Worm (Caenorhabditis elegans) whole organism, young adult: ENCODE data around the gene tbb-1.
A peak's percentile ranks its signal among the peaks of the same experiment; 100 is the strongest.

Experiments
- B0261.1 ChIP-seq: sonication (generic microtip); optimal IDR thresholded peaks from 2 replicates; lab custom pipeline; 2016; ENCODE audit warnings: mild to moderate bottlenecking, missing genetic modification characterization, moderate library complexity, missing compliant biosample characterization
- C06A6.2 ChIP-seq: fragments of 200-800 bp; sonication (Bioruptor generic); conservative IDR thresholded peaks from 2 replicates; pipeline ENCODE4 v1.3.6; 2022; ENCODE audit warnings: missing genetic modification characterization, missing compliant biosample characterization
- F39B2.1 ChIP-seq: fragments of 200-800 bp; sonication (Bioruptor generic); IDR thresholded peaks from 2 replicates; pipeline ENCODE4 v1.3.6; 2022; ENCODE audit warnings: missing genetic modification reagents, missing genetic modification characterization, missing compliant biosample characterization
- F52B5.7 ChIP-seq: sonication (generic microtip); optimal IDR thresholded peaks from 2 replicates; lab custom pipeline; 2016; ENCODE audit warnings: mild to moderate bottlenecking, missing genetic modification characterization, missing compliant biosample characterization
- F57C9.4 ChIP-seq: sonication (generic microtip); optimal IDR thresholded peaks from 2 replicates; lab custom pipeline; 2017; ENCODE audit warnings: mild to moderate bottlenecking, missing genetic modification characterization, missing compliant biosample characterization
- K11D2.4 ChIP-seq: fragments of 200-800 bp; sonication (Bioruptor generic); IDR thresholded peaks from 2 replicates; pipeline ENCODE4 v1.3.6; 2022; ENCODE audit warnings: missing genetic modification reagents, missing genetic modification characterization, missing compliant biosample characterization
- K12H6.12 ChIP-seq: fragments of 200-800 bp; sonication (Bioruptor generic); optimal IDR thresholded peaks from 2 replicates; lab custom pipeline; 2018; ENCODE audit warnings: mild to moderate bottlenecking, missing genetic modification characterization, missing compliant biosample characterization
- Y53F4B.3 ChIP-seq: fragments of 200-800 bp; sonication (Bioruptor generic); IDR thresholded peaks from 2 replicates; pipeline ENCODE4 v1.3.6; 2022; ENCODE audit warnings: missing genetic modification reagents, missing genetic modification characterization, missing compliant biosample characterization
- Y95B8A.8 ChIP-seq: fragments of 200-800 bp; sonication (Bioruptor generic); IDR thresholded peaks from 2 replicates; pipeline ENCODE4 v1.3.6; 2022; ENCODE audit warnings: missing genetic modification reagents, missing genetic modification characterization, missing compliant biosample characterization
- ZK185.1 ChIP-seq: sonication (generic microtip); optimal IDR thresholded peaks from 2 replicates; lab custom pipeline; 2016; ENCODE audit warnings: mild to moderate bottlenecking, missing genetic modification characterization, missing compliant biosample characterization; ENCODE audit not compliant: poor library complexity, severe bottlenecking
- akir-1 ChIP-seq: fragments of 200-800 bp; sonication (Bioruptor generic); optimal IDR thresholded peaks from 2 replicates; lab custom pipeline; 2018; ENCODE audit warnings: mild to moderate bottlenecking, missing genetic modification characterization, moderate library complexity, missing compliant biosample characterization
- atf-7 ChIP-seq: sonication (generic microtip); optimal IDR thresholded peaks from 2 replicates; lab custom pipeline; 2017; ENCODE audit warnings: mild to moderate bottlenecking, missing genetic modification characterization, missing compliant biosample characterization
- bed-1 ChIP-seq: fragments of 200-800 bp; sonication (Bioruptor generic); IDR thresholded peaks from 2 replicates; pipeline ENCODE4 v1.3.6; 2022; ENCODE audit warnings: missing genetic modification reagents, missing genetic modification characterization, missing compliant biosample characterization
- bed-2 ChIP-seq: fragments of 200-800 bp; sonication (Bioruptor generic); IDR thresholded peaks from 2 replicates; pipeline ENCODE4 v1.3.6; 2022; ENCODE audit warnings: missing genetic modification reagents, missing genetic modification characterization, missing compliant biosample characterization
- cebp-2 ChIP-seq: fragments of 200-800 bp; sonication (Bioruptor generic); IDR thresholded peaks from 2 replicates; pipeline ENCODE4 v1.3.6; 2022; ENCODE audit warnings: missing genetic modification characterization, missing compliant biosample characterization
- ceh-100 ChIP-seq: fragments of 200-800 bp; sonication (Bioruptor generic); IDR thresholded peaks from 2 replicates; pipeline ENCODE4 v1.3.6; 2022; ENCODE audit warnings: missing genetic modification reagents, missing genetic modification characterization, missing compliant biosample characterization
- ceh-27 ChIP-seq: fragments of 200-800 bp; sonication (Bioruptor generic); optimal IDR thresholded peaks from 2 replicates; lab custom pipeline; 2018; ENCODE audit warnings: mild to moderate bottlenecking, missing genetic modification characterization, moderate library complexity, missing compliant biosample characterization
- die-1 ChIP-seq: sonication (generic microtip); optimal IDR thresholded peaks from 2 replicates; lab custom pipeline; 2016; ENCODE audit warnings: missing genotype, mild to moderate bottlenecking, missing genetic modification characterization, missing compliant biosample characterization
- dpff-1 ChIP-seq: sonication (generic microtip); optimal IDR thresholded peaks from 2 replicates; lab custom pipeline; 2017; ENCODE audit warnings: mild to moderate bottlenecking, missing genetic modification characterization, missing compliant biosample characterization
- hlh-26 ChIP-seq: fragments of 200-800 bp; sonication (Bioruptor generic); conservative IDR thresholded peaks from 2 replicates; pipeline ENCODE4 v1.3.6; 2022; ENCODE audit warnings: missing genetic modification reagents, missing genetic modification characterization, missing compliant biosample characterization
- hrde-1 ChIP-seq: sonication (generic microtip); optimal IDR thresholded peaks from 2 replicates; lab custom pipeline; 2016; ENCODE audit warnings: missing genetic modification characterization, mild to moderate bottlenecking, missing compliant biosample characterization, moderate library complexity, missing genotype, missing genetic modification reagents, borderline replicate concordance
- let-526 ChIP-seq: fragments of 200-800 bp; sonication (Bioruptor generic); IDR thresholded peaks from 2 replicates; pipeline ENCODE4 v1.3.6; 2022; ENCODE audit warnings: missing genetic modification reagents, missing genetic modification characterization, missing compliant biosample characterization
- lin-26 ChIP-seq: fragments of 200-800 bp; sonication (Bioruptor generic); IDR thresholded peaks from 2 replicates; pipeline ENCODE4 v1.3.6; 2022; ENCODE audit warnings: missing genetic modification reagents, missing genetic modification characterization, missing compliant biosample characterization
- lir-1 ChIP-seq: fragments of 200-800 bp; sonication (Bioruptor generic); conservative IDR thresholded peaks from 2 replicates; pipeline ENCODE4 v1.3.6; 2022; ENCODE audit warnings: missing genetic modification reagents, missing genetic modification characterization, missing compliant biosample characterization
- lsy-27 ChIP-seq: sonication (generic microtip); optimal IDR thresholded peaks from 2 replicates; lab custom pipeline; 2017; ENCODE audit warnings: missing genetic modification characterization, mild to moderate bottlenecking, missing compliant biosample characterization, antibody characterized with exemption, missing genotype, borderline replicate concordance; ENCODE audit not compliant: insufficient read depth
- madf-10 ChIP-seq: sonication (generic microtip); optimal IDR thresholded peaks from 2 replicates; lab custom pipeline; 2016; ENCODE audit warnings: mild to moderate bottlenecking, missing genetic modification characterization, missing compliant biosample characterization
- madf-3 ChIP-seq: fragments of 200-800 bp; sonication (Bioruptor generic); IDR thresholded peaks from 2 replicates; pipeline ENCODE4 v1.3.6; 2022; ENCODE audit warnings: missing genetic modification reagents, missing genetic modification characterization, missing compliant biosample characterization
- madf-6 ChIP-seq: fragments of 200-800 bp; sonication (Bioruptor generic); IDR thresholded peaks from 2 replicates; pipeline ENCODE4 v1.3.6; 2022; ENCODE audit warnings: missing genetic modification reagents, missing genetic modification characterization, missing compliant biosample characterization
- mcd-1 ChIP-seq: fragments of 200-800 bp; sonication (Bioruptor generic); IDR thresholded peaks from 2 replicates; pipeline ENCODE4 v1.3.6; 2022; ENCODE audit warnings: missing genetic modification reagents, missing genetic modification characterization, missing compliant biosample characterization
- nfyb-1 ChIP-seq: fragments of 200-800 bp; sonication (Bioruptor generic); IDR thresholded peaks from 2 replicates; pipeline ENCODE4 v1.3.6; 2022; ENCODE audit warnings: missing genetic modification reagents, missing genetic modification characterization, missing compliant biosample characterization
- nhr-120 ChIP-seq: fragments of 200-800 bp; sonication (Bioruptor generic); IDR thresholded peaks from 2 replicates; pipeline ENCODE4 v1.3.6; 2022; ENCODE audit warnings: missing genetic modification characterization, missing compliant biosample characterization
- nhr-179 ChIP-seq: sonication (generic microtip); optimal IDR thresholded peaks from 2 replicates; lab custom pipeline; 2016; ENCODE audit warnings: mild to moderate bottlenecking, missing genetic modification characterization, missing compliant biosample characterization
- nhr-90 ChIP-seq: sonication (generic microtip); optimal IDR thresholded peaks from 2 replicates; lab custom pipeline; 2016; ENCODE audit warnings: missing genotype, mild to moderate bottlenecking, missing genetic modification characterization, missing compliant biosample characterization
- pha-4 ChIP-seq: fragments of 150-350 bp; sonication (generic microtip); optimal IDR thresholded peaks from 2 replicates; lab custom pipeline; 2014; ENCODE audit warnings: missing biosample characterization, missing genetic modification reagents, missing genetic modification characterization
- rcor-1 ChIP-seq: fragments of 200-800 bp; sonication (Bioruptor generic); IDR thresholded peaks from 2 replicates; pipeline ENCODE4 v1.3.6; 2022; ENCODE audit warnings: missing genetic modification reagents, missing genetic modification characterization, missing compliant biosample characterization
- rec-8 ChIP-seq, 2 experiments: sonication (generic microtip); optimal IDR thresholded peaks; 2 replicates each; lab custom pipeline; 2016; ENCODE audit warnings: mild to moderate bottlenecking in 2 of 2, missing genetic modification characterization in 2 of 2, missing genetic modification reagents in 2 of 2, missing genotype in 2 of 2, missing biosample characterization in 1 of 2, missing compliant biosample characterization in 1 of 2, moderate library complexity in 1 of 2
- repo-1 ChIP-seq: sonication (generic microtip); optimal IDR thresholded peaks from 2 replicates; lab custom pipeline; 2017; ENCODE audit warnings: mild to moderate bottlenecking, missing genetic modification characterization, missing compliant biosample characterization
- sdz-38 ChIP-seq: sonication (generic microtip); optimal IDR thresholded peaks from 2 replicates; lab custom pipeline; 2016; ENCODE audit warnings: missing genotype, missing genetic modification characterization, missing compliant biosample characterization
- sea-2 ChIP-seq: fragments of 200-800 bp; sonication (Bioruptor generic); IDR thresholded peaks from 2 replicates; pipeline ENCODE4 v1.3.6; 2022; ENCODE audit warnings: missing genetic modification characterization, missing compliant biosample characterization
- snpc-1.1 ChIP-seq: sonication (generic microtip); optimal IDR thresholded peaks from 2 replicates; lab custom pipeline; 2017; ENCODE audit warnings: missing genetic modification characterization, mild to moderate bottlenecking, missing compliant biosample characterization, antibody characterized with exemption, moderate library complexity, missing genotype, missing genetic modification reagents; ENCODE audit not compliant: insufficient read depth
- tbp1 ChIP-seq: fragments of 200-800 bp; sonication (Bioruptor generic); optimal IDR thresholded peaks from 2 replicates; lab custom pipeline; 2018; ENCODE audit warnings: mild to moderate bottlenecking, missing genetic modification characterization, missing compliant biosample characterization
- tbx-9 ChIP-seq: sonication (generic microtip); optimal IDR thresholded peaks from 2 replicates; lab custom pipeline; 2016; ENCODE audit warnings: borderline replicate concordance, missing genetic modification characterization, inconsistent platforms, missing compliant biosample characterization
- tlf-1 ChIP-seq: fragments of 200-800 bp; sonication (Bioruptor generic); optimal IDR thresholded peaks from 2 replicates; lab custom pipeline; 2018; ENCODE audit warnings: mild to moderate bottlenecking, missing genetic modification characterization, missing compliant biosample characterization
- xnd-1 ChIP-seq: sonication (generic microtip); optimal IDR thresholded peaks from 2 replicates; lab custom pipeline; 2016; ENCODE audit warnings: missing genotype, missing genetic modification reagents, missing genetic modification characterization, missing compliant biosample characterization
- zim-3 ChIP-seq: sonication (generic microtip); optimal IDR thresholded peaks from 2 replicates; lab custom pipeline; 2017; ENCODE audit warnings: mild to moderate bottlenecking, missing genetic modification characterization, moderate library complexity, missing compliant biosample characterization
- ztf-18 ChIP-seq: sonication (generic microtip); optimal IDR thresholded peaks from 2 replicates; lab custom pipeline; 2016; ENCODE audit warnings: missing genotype, mild to moderate bottlenecking, missing genetic modification characterization, missing compliant biosample characterization
- ztf-26 ChIP-seq: sonication (generic microtip); optimal IDR thresholded peaks from 2 replicates; lab custom pipeline; 2017; ENCODE audit warnings: missing genetic modification characterization, missing compliant biosample characterization
- ztf-6 ChIP-seq: fragments of 200-800 bp; sonication (Bioruptor generic); IDR thresholded peaks from 2 replicates; pipeline ENCODE4 v1.3.6; 2022; ENCODE audit warnings: missing genetic modification reagents, missing genetic modification characterization, missing compliant biosample characterization

tbb-1 gene

ce11 chrIII:10706972-10707438 is 35.2 kb downstream of the tbb-1 start, which contains the start of the genes Y39A1A.21 and Y39A1A.22:
Y39A1A.21 (minus strand) TSS chrIII:10707022.
Y39A1A.22 (minus strand) TSS chrIII:10707028.
- TF ChIP-seq C06A6.2 (GFP tag; lab: Robert Waterston, UW) (peak; percentile 37; the same call in 1 of the 2 replicates), pha-4 (peak; percentile 2), die-1 (tag; lab: Kevin White, UChicago) (no peak), dpff-1 (tag; lab: Kevin White, UChicago) (no peak), lsy-27 (no peak), nhr-120 (GFP tag; lab: Robert Waterston, UW) (no peak), cebp-2 (GFP tag; lab: Robert Waterston, UW) (no peak), mcd-1 (GFP tag; lab: Robert Waterston, UW) (peak; percentile 89), ceh-100 (GFP tag; lab: Robert Waterston, UW) (peak; percentile 75), bed-1 (GFP tag; lab: Robert Waterston, UW) (no peak), hrde-1 (tag; lab: Kevin White, UChicago) (no peak), rcor-1 (GFP tag; lab: Robert Waterston, UW) (peak; percentile 79), tbx-9 (tag; lab: Kevin White, UChicago) (no peak), ztf-6 (GFP tag; lab: Robert Waterston, UW) (peak; percentile 50; the same call in 1 of the 2 replicates), atf-7 (tag; lab: Kevin White, UChicago) (peak; percentile 58), hlh-26 (GFP tag; lab: Robert Waterston, UW) (no peak), tlf-1 (GFP tag; lab: Kevin White, UChicago) (peak; percentile 69), sea-2 (no peak), zim-3 (no peak), lin-26 (no peak), Y95B8A.8 (GFP tag; lab: Robert Waterston, UW) (peak; percentile 43; the same call in 1 of the 2 replicates), madf-3 (GFP tag; lab: Robert Waterston, UW) (0 out of 2 replicates have a peak, but pooled peaks have one; percentile 43), F39B2.1 (GFP tag; lab: Robert Waterston, UW) (no peak), bed-2 (no peak), akir-1 (GFP tag; lab: Kevin White, UChicago) (no peak), nfyb-1 (GFP tag; lab: Robert Waterston, UW) (peak; percentile 88), tbp1 (GFP tag; lab: Kevin White, UChicago) (peak; percentile 59), ztf-18 (peak; percentile 99), nhr-90 (tag; lab: Kevin White, UChicago) (no peak), K12H6.12 (tag; lab: Kevin White, UChicago) (peak; percentile 11), xnd-1 (peak; percentile 63), sdz-38 (tag; lab: Kevin White, UChicago) (no peak), nhr-179 (tag; lab: Kevin White, UChicago) (no peak), repo-1 (peak; percentile 37), madf-10 (tag; lab: Kevin White, UChicago) (peak; percentile 16), F52B5.7 (no peak), snpc-1.1 (tag; lab: Kevin White, UChicago) (no peak), B0261.1 (tag; lab: Kevin White, UChicago) (no peak), Y53F4B.3 (GFP tag; lab: Robert Waterston, UW) (no peak), F57C9.4 (no peak), ZK185.1 (peak; percentile 79), let-526 (GFP tag; lab: Robert Waterston, UW) (no peak), K11D2.4 (GFP tag; lab: Robert Waterston, UW) (peak; percentile 74), madf-6 (GFP tag; lab: Robert Waterston, UW) (peak; percentile 84), rec-8 (tag; optimal IDR thresholded peaks at IDR 0.05; lab: Kevin White, UChicago) (no peak), ztf-26 (tag; lab: Kevin White, UChicago) (peak; percentile 41), ceh-27 (GFP tag; lab: Kevin White, UChicago) (peak; percentile 57), lir-1 (GFP tag; lab: Robert Waterston, UW) (peak; percentile 11; the same call in 1 of the 2 replicates)
